Worm (Caenorhabditis elegans) whole organism, late embryonic: ENCODE measurements around the gene Y60A3A.25.
A peak's percentile ranks its signal among the peaks of the same experiment; 100 is the strongest.

Experiments
- C38D4.7 ChIP-seq: fragments of 200-800 bp; sonication (Bioruptor generic); optimal IDR thresholded peaks from 2 replicates; lab custom pipeline; 2018; ENCODE audit warnings: mild to moderate bottlenecking, missing genetic modification characterization, moderate library complexity, missing compliant biosample characterization
- F13H6.1 ChIP-seq: sonication (generic microtip); optimal IDR thresholded peaks from 2 replicates; lab custom pipeline; 2016; ENCODE audit warnings: missing genetic modification characterization, missing compliant biosample characterization
- K02D7.2 ChIP-seq: sonication (generic microtip); optimal IDR thresholded peaks from 2 replicates; lab custom pipeline; 2017; ENCODE audit warnings: mild to moderate bottlenecking, missing genetic modification characterization, missing compliant biosample characterization
- ceh-18 ChIP-seq: sonication (generic microtip); optimal IDR thresholded peaks from 2 replicates; lab custom pipeline; 2016; ENCODE audit warnings: missing genetic modification characterization, missing compliant biosample characterization
- ceh-19 ChIP-seq: fragments of 200-800 bp; sonication (Bioruptor generic); optimal IDR thresholded peaks from 2 replicates; lab custom pipeline; 2018; ENCODE audit warnings: mild to moderate bottlenecking, missing genetic modification characterization, missing compliant biosample characterization
- ceh-22 ChIP-seq: sonication (generic microtip); optimal IDR thresholded peaks from 2 replicates; lab custom pipeline; 2017; ENCODE audit warnings: missing biosample characterization, missing genetic modification characterization
- ceh-24 ChIP-seq: sonication (generic microtip); optimal IDR thresholded peaks from 2 replicates; lab custom pipeline; 2016; ENCODE audit warnings: mild to moderate bottlenecking, missing genetic modification characterization, missing compliant biosample characterization
- ceh-34 ChIP-seq: sonication (generic microtip); optimal IDR thresholded peaks from 2 replicates; lab custom pipeline; 2016; ENCODE audit warnings: mild to moderate bottlenecking, missing genetic modification characterization, missing compliant biosample characterization
- ceh-48 ChIP-seq: sonication (generic microtip); optimal IDR thresholded peaks from 2 replicates; lab custom pipeline; 2016; ENCODE audit warnings: missing genetic modification characterization, inconsistent platforms, missing compliant biosample characterization
- ceh-6 ChIP-seq: fragments of 200-800 bp; sonication (Bioruptor generic); optimal IDR thresholded peaks from 2 replicates; lab custom pipeline; 2018; ENCODE audit warnings: mild to moderate bottlenecking, missing genetic modification characterization, missing compliant biosample characterization
- che-1 ChIP-seq: sonication (generic microtip); optimal IDR thresholded peaks from 2 replicates; lab custom pipeline; 2016; ENCODE audit warnings: mild to moderate bottlenecking, missing genetic modification characterization, missing compliant biosample characterization
- dmd-4 ChIP-seq: sonication (generic microtip); optimal IDR thresholded peaks from 2 replicates; lab custom pipeline; 2016; ENCODE audit warnings: borderline replicate concordance, missing genetic modification characterization, missing compliant biosample characterization
- elt-2 ChIP-seq: sonication (generic microtip); optimal IDR thresholded peaks from 2 replicates; lab custom pipeline; 2016; ENCODE audit warnings: missing genetic modification reagents, missing genetic modification characterization, missing compliant biosample characterization
- elt-4 ChIP-seq: sonication (generic microtip); optimal IDR thresholded peaks from 2 replicates; lab custom pipeline; 2016; ENCODE audit warnings: missing genetic modification characterization, missing compliant biosample characterization
- fkh-10 ChIP-seq: fragments of 150-350 bp; optimal IDR thresholded peaks from 2 replicates; lab custom pipeline; 2014; ENCODE audit warnings: missing biosample characterization, missing genetic modification reagents, missing genetic modification characterization
- fkh-6 ChIP-seq: sonication (generic microtip); optimal IDR thresholded peaks from 2 replicates; lab custom pipeline; 2016; ENCODE audit warnings: missing genetic modification characterization, missing compliant biosample characterization
- gmeb-2 ChIP-seq: sonication (generic microtip); optimal IDR thresholded peaks from 2 replicates; lab custom pipeline; 2016; ENCODE audit warnings: missing genetic modification characterization, inconsistent platforms, missing compliant biosample characterization
- hlh-13 ChIP-seq: fragments of 200-800 bp; sonication (Bioruptor generic); optimal IDR thresholded peaks from 2 replicates; lab custom pipeline; 2018; ENCODE audit warnings: mild to moderate bottlenecking, missing genetic modification characterization, missing compliant biosample characterization
- hlh-15 ChIP-seq: sonication (generic microtip); optimal IDR thresholded peaks from 2 replicates; lab custom pipeline; 2016; ENCODE audit warnings: missing genetic modification characterization, missing compliant biosample characterization
- madf-2 ChIP-seq: sonication (generic microtip); optimal IDR thresholded peaks from 2 replicates; lab custom pipeline; 2017; ENCODE audit warnings: missing genetic modification characterization, missing compliant biosample characterization
- mec-3 ChIP-seq: sonication (generic microtip); optimal IDR thresholded peaks from 2 replicates; lab custom pipeline; 2016; ENCODE audit warnings: borderline replicate concordance, missing genetic modification characterization, missing compliant biosample characterization
- nfya-1 ChIP-seq: sonication (generic microtip); optimal IDR thresholded peaks from 2 replicates; lab custom pipeline; 2017; ENCODE audit warnings: missing genetic modification characterization, mild to moderate bottlenecking, missing compliant biosample characterization, antibody characterized with exemption, moderate library complexity
- nhr-11 ChIP-seq: fragments of 150-350 bp; optimal IDR thresholded peaks from 2 replicates; lab custom pipeline; 2014; ENCODE audit warnings: missing biosample characterization, missing genetic modification characterization
- npax-4 ChIP-seq: sonication (generic microtip); optimal IDR thresholded peaks from 2 replicates; lab custom pipeline; 2016; ENCODE audit warnings: missing genetic modification characterization, missing compliant biosample characterization
- odd-2 ChIP-seq: sonication (generic microtip); optimal IDR thresholded peaks from 2 replicates; lab custom pipeline; 2017; ENCODE audit warnings: antibody characterized with exemption, mild to moderate bottlenecking, missing genetic modification characterization, missing compliant biosample characterization
- pag-3 ChIP-seq: sonication (generic microtip); optimal IDR thresholded peaks from 2 replicates; lab custom pipeline; 2016; ENCODE audit warnings: missing compliant biosample characterization, missing genetic modification characterization, borderline replicate concordance
- pha-2 ChIP-seq: sonication (generic microtip); optimal IDR thresholded peaks from 2 replicates; lab custom pipeline; 2017; ENCODE audit warnings: mild to moderate bottlenecking, missing genetic modification characterization, missing compliant biosample characterization
- pha-4 ChIP-seq: fragments of 150-350 bp; optimal IDR thresholded peaks from 2 replicates; lab custom pipeline; 2018; ENCODE audit warnings: missing biosample characterization, missing genetic modification reagents, missing genetic modification characterization
- ref-2 ChIP-seq: sonication (generic microtip); optimal IDR thresholded peaks from 2 replicates; lab custom pipeline; 2016; ENCODE audit warnings: missing genetic modification characterization, missing compliant biosample characterization
- rnt-1 ChIP-seq: sonication (generic microtip); optimal IDR thresholded peaks from 2 replicates; lab custom pipeline; 2016; ENCODE audit warnings: missing genetic modification characterization, missing compliant biosample characterization
- sdc-2 ChIP-seq: sonication (generic microtip); optimal IDR thresholded peaks from 2 replicates; lab custom pipeline; 2016; ENCODE audit warnings: missing genotype, missing genetic modification characterization, missing compliant biosample characterization
- sox-2 ChIP-seq: fragments of 200-800 bp; sonication (Bioruptor generic); IDR thresholded peaks from 2 replicates; pipeline ENCODE4 v1.3.6; 2022; ENCODE audit warnings: missing genetic modification reagents, missing genetic modification characterization, missing compliant biosample characterization
- sox-4 ChIP-seq: sonication (generic microtip); optimal IDR thresholded peaks from 2 replicates; lab custom pipeline; 2017; ENCODE audit warnings: mild to moderate bottlenecking, missing genetic modification characterization, inconsistent platforms, missing compliant biosample characterization
- syd-9 ChIP-seq: sonication (generic microtip); optimal IDR thresholded peaks from 2 replicates; lab custom pipeline; 2016; ENCODE audit warnings: mild to moderate bottlenecking, missing genetic modification characterization, moderate library complexity, missing compliant biosample characterization
- ttx-3 ChIP-seq: sonication (generic microtip); optimal IDR thresholded peaks from 2 replicates; lab custom pipeline; 2016; ENCODE audit warnings: missing genetic modification reagents, missing genetic modification characterization, missing compliant biosample characterization
- unc-55 ChIP-seq: sonication (generic microtip); optimal IDR thresholded peaks from 2 replicates; lab custom pipeline; 2017; ENCODE audit warnings: missing biosample characterization, missing genetic modification reagents, missing genetic modification characterization
- zip-5 ChIP-seq: sonication (generic microtip); optimal IDR thresholded peaks from 2 replicates; lab custom pipeline; 2016; ENCODE audit warnings: missing genetic modification characterization, missing compliant biosample characterization

Gene Y60A3A.25

ce11 chrV:20021347-20021746 is 27.4 kb upstream of the Y60A3A.25 start:
- TF ChIP-seq unc-55 (GFP tag; lab: Kevin White, UChicago): peak; percentile 54
- TF ChIP-seq ceh-22 (tag; lab: Kevin White, UChicago): no peak

ce11 chrV:20011654-20012053 is 17.7 kb upstream of the Y60A3A.25 start, which contains the start of gene Y60A3A.21:
TSS of gene Y60A3A.21 (plus strand) at chrV:20011954.
- TF ChIP-seq npax-4 (tag; lab: Kevin White, UChicago) (no peak), odd-2 (no peak), elt-4 (tag; lab: Kevin White, UChicago) (no peak), pag-3 (no peak), madf-2 (no peak), che-1 (tag; lab: Kevin White, UChicago) (no peak), sdc-2 (tag; lab: Kevin White, UChicago) (no peak), hlh-13 (GFP tag; lab: Kevin White, UChicago) (no peak), ttx-3 (no peak), K02D7.2 (tag; lab: Kevin White, UChicago) (no peak), hlh-15 (tag; lab: Kevin White, UChicago) (no peak), sox-4 (tag; lab: Kevin White, UChicago) (no peak), gmeb-2 (tag; lab: Kevin White, UChicago) (no peak), unc-55 (GFP tag; lab: Kevin White, UChicago) (no peak), C38D4.7 (GFP tag; lab: Kevin White, UChicago) (no peak), ceh-6 (no peak), zip-5 (no peak), fkh-10 (GFP tag; lab: Kevin White, UChicago) (no peak)
- TF ChIP-seq, all 69 proteins: peak for 0

ce11 chrV:20011199-20011598 is 17.2 kb upstream of the Y60A3A.25 start:
- TF ChIP-seq odd-2: no peak
- TF ChIP-seq F13H6.1 (tag; lab: Kevin White, UChicago): no peak
- TF ChIP-seq elt-2 (tag; lab: Kevin White, UChicago): peak; percentile 26
- TF ChIP-seq ceh-24 (tag; lab: Kevin White, UChicago): no peak
- no peak for TF ChIP-seq pha-2

DNA sequence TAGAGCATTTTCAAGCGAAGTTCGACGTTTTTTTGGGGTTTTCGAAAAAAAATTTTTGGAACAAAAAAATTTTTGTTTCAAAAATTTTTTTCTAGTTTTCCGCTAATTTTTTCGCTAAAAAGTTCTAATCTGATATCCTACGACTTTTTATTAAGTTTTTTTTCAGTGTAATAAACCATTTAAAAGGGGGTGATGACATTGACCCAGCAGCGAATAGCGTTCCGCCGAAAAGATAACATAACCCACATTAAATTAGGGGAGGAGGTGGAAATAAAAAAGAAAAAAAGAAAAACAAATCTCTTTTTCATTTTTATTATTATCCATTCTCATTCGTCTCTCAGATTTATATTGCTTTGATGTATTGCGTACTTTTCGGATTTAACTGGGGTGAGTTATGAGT is 13.5 kb upstream of the Y60A3A.25 start, which contains the start of gene Y60A3A.23:
Gene Y60A3A.23, plus strand, starts transcription at position 301 of the 400 bp plus-strand sequence.
- no peak for TF ChIP-seq ceh-18 (tag; lab: Kevin White, UChicago)
- TF ChIP-seq unc-55 (GFP tag; lab: Kevin White, UChicago): no peak
- no peak for TF ChIP-seq nfya-1 (tag; lab: Kevin White, UChicago)
- TF ChIP-seq mec-3 (tag; lab: Kevin White, UChicago): no peak
- TF ChIP-seq sox-2 (GFP tag; lab: Robert Waterston, UW): no peak
- no peak for TF ChIP-seq fkh-6 (tag; lab: Kevin White, UChicago)
- TF ChIP-seq dmd-4: no peak
- TF ChIP-seq madf-2: no peak
- no peak for TF ChIP-seq ceh-34 (tag; lab: Kevin White, UChicago)
- TF ChIP-seq pha-4 (tag; lab: Kevin White, UChicago): no peak
- no peak for TF ChIP-seq syd-9 (tag; lab: Kevin White, UChicago)
- no peak for TF ChIP-seq rnt-1 (tag; lab: Kevin White, UChicago)
- TF ChIP-seq ceh-19 (GFP tag; lab: Kevin White, UChicago): no peak
- no peak for TF ChIP-seq nhr-11 (tag; lab: Kevin White, UChicago)
- no peak for TF ChIP-seq C38D4.7 (GFP tag; lab: Kevin White, UChicago)
- TF ChIP-seq ref-2: no peak
- TF ChIP-seq ceh-48: no peak
- TF ChIP-seq, all 69 proteins: peak for 0
